Fruit fly (Drosophila melanogaster) whole organism, embryonic: ENCODE results near the gene CG17768.

ENCODE experiments used
- Atf3 ChIP-seq: fragments of 200-800 bp; sonication (Bioruptor generic); optimal IDR thresholded peaks from 3 replicates; lab custom pipeline; 2016; ENCODE audit warnings: missing biosample characterization, missing genetic modification characterization
- CG10979 ChIP-seq: fragments of 200-800 bp; sonication (Bioruptor generic); optimal IDR thresholded peaks from 2 replicates; lab custom pipeline; 2018; ENCODE audit warnings: missing biosample characterization, mild to moderate bottlenecking, missing genetic modification characterization, moderate library complexity
- CG12744 ChIP-seq: fragments of 200-800 bp; sonication (Bioruptor generic); optimal IDR thresholded peaks from 2 replicates; lab custom pipeline; 2016; ENCODE audit warnings: missing biosample characterization, missing genetic modification characterization
- CG13296 ChIP-seq: fragments of 200-800 bp; sonication (Bioruptor generic); optimal IDR thresholded peaks from 3 replicates; lab custom pipeline; 2018; ENCODE audit warnings: missing biosample characterization, mild to moderate bottlenecking, missing genetic modification characterization
- CG15514 ChIP-seq: fragments of 200-800 bp; sonication (Bioruptor generic); optimal IDR thresholded peaks from 3 replicates; lab custom pipeline; 2017; ENCODE audit warnings: missing biosample characterization, missing genetic modification characterization, mild to moderate bottlenecking, moderate library complexity, missing genetic modification reagents
- CG1602 ChIP-seq: fragments of 200-800 bp; sonication (Bioruptor generic); optimal IDR thresholded peaks from 3 replicates; lab custom pipeline; 2016; ENCODE audit warnings: missing biosample characterization, missing genetic modification characterization
- CG2199 ChIP-seq: fragments of 200-800 bp; sonication (Bioruptor generic); IDR thresholded peaks from 3 replicates; pipeline ENCODE4 v1.3.6; 2022; ENCODE audit warnings: missing biosample characterization, missing genetic modification characterization
- CG31388 ChIP-seq: fragments of 200-800 bp; sonication (Bioruptor generic); optimal IDR thresholded peaks from 2 replicates; lab custom pipeline; 2016; ENCODE audit warnings: missing biosample characterization, missing genetic modification characterization
- CG32532 ChIP-seq: fragments of 200-800 bp; sonication (Bioruptor generic); IDR thresholded peaks from 2 replicates; pipeline ENCODE4 v1.3.6; 2022; ENCODE audit warnings: missing biosample characterization, missing genetic modification characterization
- CG34224 ChIP-seq: fragments of 200-800 bp; sonication (Bioruptor generic); IDR thresholded peaks from 3 replicates; pipeline ENCODE4 v1.3.6; 2022; ENCODE audit warnings: missing biosample characterization, missing genetic modification characterization; ENCODE audit not compliant: partially characterized antibody
- CG3995 ChIP-seq: fragments of 200-800 bp; sonication (Bioruptor generic); optimal IDR thresholded peaks from 3 replicates; lab custom pipeline; 2016; ENCODE audit warnings: missing biosample characterization, missing genetic modification characterization
- CG4328 ChIP-seq: fragments of 200-800 bp; sonication (Bioruptor generic); optimal IDR thresholded peaks from 3 replicates; lab custom pipeline; 2017; ENCODE audit warnings: missing biosample characterization, missing genetic modification reagents, missing genetic modification characterization
- CG4707 ChIP-seq: fragments of 200-800 bp; sonication (Bioruptor generic); optimal IDR thresholded peaks from 2 replicates; lab custom pipeline; 2018; ENCODE audit warnings: missing biosample characterization, mild to moderate bottlenecking, missing genetic modification characterization, moderate library complexity
- CG7839 ChIP-seq: fragments of 200-800 bp; sonication (Bioruptor generic); optimal IDR thresholded peaks from 3 replicates; lab custom pipeline; 2018; ENCODE audit warnings: missing biosample characterization, mild to moderate bottlenecking, missing genetic modification characterization, moderate library complexity
- CG8388 ChIP-seq: fragments of 200-800 bp; sonication (Bioruptor generic); optimal IDR thresholded peaks from 2 replicates; lab custom pipeline; 2019; ENCODE audit warnings: missing biosample characterization, mild to moderate bottlenecking, missing genetic modification characterization, moderate library complexity
- CG8924 ChIP-seq: fragments of 200-800 bp; optimal IDR thresholded peaks from 3 replicates; lab custom pipeline; 2019; ENCODE audit warnings: missing biosample characterization, mild to moderate bottlenecking, missing genetic modification characterization, moderate library complexity
- CG9609 ChIP-seq: fragments of 200-800 bp; sonication (Bioruptor generic); optimal IDR thresholded peaks from 3 replicates; lab custom pipeline; 2016; ENCODE audit warnings: missing biosample characterization, missing genetic modification characterization
- CTCF ChIP-seq: fragments of 200-800 bp; sonication (Bioruptor generic); optimal IDR thresholded peaks from 2 replicates; lab custom pipeline; 2017; ENCODE audit warnings: missing biosample characterization, mild to moderate bottlenecking, missing genetic modification characterization, moderate library complexity
- CrebB ChIP-seq: fragments of 200-800 bp; sonication (Bioruptor generic); optimal IDR thresholded peaks from 3 replicates; lab custom pipeline; 2018; ENCODE audit warnings: missing biosample characterization, mild to moderate bottlenecking, missing genetic modification characterization
- Gsc ChIP-seq: fragments of 200-800 bp; sonication (Bioruptor generic); IDR thresholded peaks from 2 replicates; pipeline ENCODE4 v1.3.6; 2022; ENCODE audit warnings: missing biosample characterization, missing genetic modification characterization
- H2.0 ChIP-seq: fragments of 200-800 bp; sonication (Bioruptor generic); IDR thresholded peaks from 2 replicates; pipeline ENCODE4 v1.3.6; 2022; ENCODE audit warnings: missing biosample characterization, missing genetic modification characterization
- Myb ChIP-seq: fragments of 200-800 bp; sonication (Bioruptor generic); optimal IDR thresholded peaks from 2 replicates; lab custom pipeline; 2016; ENCODE audit warnings: missing biosample characterization, missing genetic modification characterization
- NC2β ChIP-seq: fragments of 200-800 bp; sonication (Bioruptor generic); optimal IDR thresholded peaks from 2 replicates; lab custom pipeline; 2016; ENCODE audit warnings: missing biosample characterization, missing genetic modification characterization
- NK7.1 ChIP-seq: fragments of 200-800 bp; sonication (Bioruptor generic); optimal IDR thresholded peaks from 3 replicates; lab custom pipeline; 2016; ENCODE audit warnings: missing biosample characterization, missing genetic modification characterization
- PHDP ChIP-seq: fragments of 200-800 bp; sonication (Bioruptor generic); optimal IDR thresholded peaks from 3 replicates; lab custom pipeline; 2018; ENCODE audit warnings: missing biosample characterization, mild to moderate bottlenecking, missing genetic modification characterization, moderate library complexity
- Spps ChIP-seq: fragments of 200-800 bp; sonication (Bioruptor generic); optimal IDR thresholded peaks from 2 replicates; lab custom pipeline; 2018; ENCODE audit warnings: missing biosample characterization, mild to moderate bottlenecking, missing genetic modification characterization
- Vsx1 ChIP-seq: fragments of 200-800 bp; sonication (Bioruptor generic); optimal IDR thresholded peaks from 2 replicates; lab custom pipeline; 2017; ENCODE audit warnings: missing biosample characterization, mild to moderate bottlenecking, missing genetic modification characterization, missing genetic modification reagents
- btn ChIP-seq: fragments of 200-800 bp; sonication (Bioruptor generic); optimal IDR thresholded peaks from 2 replicates; lab custom pipeline; 2016; ENCODE audit warnings: missing biosample characterization, missing genetic modification characterization
- cad ChIP-seq: fragments of >200 bp; optimal IDR thresholded peaks from 2 replicates; lab custom pipeline; 2017; ENCODE audit warnings: missing biosample characterization, missing genetic modification characterization
- dimm ChIP-seq: fragments of 200-800 bp; sonication (Bioruptor generic); IDR thresholded peaks from 2 replicates; pipeline ENCODE4 v1.3.6; 2022; ENCODE audit warnings: missing biosample characterization, missing genetic modification characterization
- dmrt99B ChIP-seq: fragments of 200-800 bp; sonication (Bioruptor generic); optimal IDR thresholded peaks from 2 replicates; lab custom pipeline; 2018; ENCODE audit warnings: missing biosample characterization, mild to moderate bottlenecking, missing genetic modification characterization, moderate library complexity
- dpn ChIP-seq, 2 experiments: fragments of 200-800 bp; sonication (Bioruptor generic); optimal IDR thresholded peaks; 3 replicates each; lab custom pipeline; 2016; ENCODE audit warnings: missing biosample characterization in 2 of 2, missing genetic modification characterization in 2 of 2
- en ChIP-seq: fragments of 200-800 bp; sonication (Bioruptor generic); optimal IDR thresholded peaks from 2 replicates; lab custom pipeline; 2016; ENCODE audit warnings: missing biosample characterization, missing genetic modification characterization
- fd64A ChIP-seq: fragments of 200-800 bp; sonication (Bioruptor generic); optimal IDR thresholded peaks from 3 replicates; lab custom pipeline; 2018; ENCODE audit warnings: missing biosample characterization, mild to moderate bottlenecking, missing genetic modification characterization
- fd96Cb ChIP-seq: fragments of 200-800 bp; sonication (Bioruptor generic); optimal IDR thresholded peaks from 2 replicates; lab custom pipeline; 2018; ENCODE audit warnings: missing biosample characterization, mild to moderate bottlenecking, missing genetic modification characterization, moderate library complexity
- gro ChIP-seq: fragments of 200-800 bp; sonication (Bioruptor generic); optimal IDR thresholded peaks from 2 replicates; lab custom pipeline; 2016; ENCODE audit warnings: missing biosample characterization, missing genetic modification characterization
- hb ChIP-seq: fragments of 200-800 bp; sonication (Bioruptor generic); IDR thresholded peaks from 3 replicates; pipeline ENCODE4 v1.3.6; 2022; ENCODE audit warnings: missing biosample characterization, missing genetic modification characterization; ENCODE audit not compliant: partially characterized antibody
- hbn ChIP-seq: fragments of 200-800 bp; sonication (Bioruptor generic); IDR thresholded peaks from 2 replicates; pipeline ENCODE4 v1.3.6; 2022; ENCODE audit warnings: missing biosample characterization, missing genetic modification characterization; ENCODE audit not compliant: partially characterized antibody
- insv ChIP-seq, 2 experiments: fragments of 200-800 bp; sonication (Bioruptor generic); optimal IDR thresholded peaks; 3 replicates each; lab custom pipeline; 2016 to 2018; ENCODE audit warnings: missing biosample characterization in 2 of 2, missing genetic modification characterization in 2 of 2
- lilli ChIP-seq: fragments of 200-800 bp; sonication (Bioruptor generic); optimal IDR thresholded peaks from 3 replicates; lab custom pipeline; 2016; ENCODE audit warnings: missing biosample characterization, missing genetic modification characterization
- lmd ChIP-seq: fragments of 200-800 bp; sonication (Bioruptor generic); IDR thresholded peaks from 2 replicates; pipeline ENCODE4 v1.3.6; 2022; ENCODE audit warnings: missing biosample characterization, missing genetic modification characterization
- luna ChIP-seq: fragments of 200-800 bp; sonication (Bioruptor generic); optimal IDR thresholded peaks from 2 replicates; lab custom pipeline; 2016; ENCODE audit warnings: missing biosample characterization, missing genetic modification characterization
- nerfin-2 ChIP-seq: fragments of 200-800 bp; sonication (Bioruptor generic); IDR thresholded peaks from 2 replicates; pipeline ENCODE4 v1.3.6; 2022; ENCODE audit warnings: missing biosample characterization, missing genetic modification characterization; ENCODE audit not compliant: partially characterized antibody
- odd ChIP-seq: fragments of 200-800 bp; sonication (Bioruptor generic); optimal IDR thresholded peaks from 2 replicates; lab custom pipeline; 2017; ENCODE audit warnings: missing biosample characterization, mild to moderate bottlenecking, missing genetic modification characterization
- onecut ChIP-seq: fragments of 200-800 bp; sonication (Bioruptor generic); IDR thresholded peaks from 2 replicates; pipeline ENCODE4 v1.3.6; 2022; ENCODE audit warnings: missing biosample characterization, missing genetic modification characterization
- sc ChIP-seq, 3 experiments: fragments of >200 bp in 2 of 3; fragments of 200-800 bp in 1 of 3; sonication (Bioruptor generic) in 1 of 3; optimal IDR thresholded peaks; 2 replicates in 2 of 3; 3 replicates in 1 of 3; lab custom pipeline; 2017; ENCODE audit warnings: mild to moderate bottlenecking in 1 of 3, missing biosample characterization in 1 of 3, missing genetic modification characterization in 1 of 3, missing genetic modification reagents in 1 of 3
- stc ChIP-seq: fragments of 200-800 bp; sonication (Bioruptor generic); IDR thresholded peaks from 2 replicates; pipeline ENCODE4 v1.3.6; 2022; ENCODE audit warnings: missing biosample characterization, missing genetic modification characterization
- trem ChIP-seq: fragments of 200-800 bp; optimal IDR thresholded peaks from 3 replicates; lab custom pipeline; 2019; ENCODE audit warnings: missing biosample characterization, mild to moderate bottlenecking, missing genetic modification characterization, moderate library complexity
- tx ChIP-seq: fragments of 200-800 bp; sonication (Bioruptor generic); optimal IDR thresholded peaks from 2 replicates; lab custom pipeline; 2016; ENCODE audit warnings: missing biosample characterization, missing genetic modification characterization
- unc-4 ChIP-seq: fragments of 200-800 bp; sonication (Bioruptor generic); IDR thresholded peaks from 2 replicates; pipeline ENCODE4 v1.3.6; 2022; ENCODE audit warnings: missing biosample characterization, missing genetic modification characterization; ENCODE audit not compliant: partially characterized antibody

The CG17768 gene

DNA sequence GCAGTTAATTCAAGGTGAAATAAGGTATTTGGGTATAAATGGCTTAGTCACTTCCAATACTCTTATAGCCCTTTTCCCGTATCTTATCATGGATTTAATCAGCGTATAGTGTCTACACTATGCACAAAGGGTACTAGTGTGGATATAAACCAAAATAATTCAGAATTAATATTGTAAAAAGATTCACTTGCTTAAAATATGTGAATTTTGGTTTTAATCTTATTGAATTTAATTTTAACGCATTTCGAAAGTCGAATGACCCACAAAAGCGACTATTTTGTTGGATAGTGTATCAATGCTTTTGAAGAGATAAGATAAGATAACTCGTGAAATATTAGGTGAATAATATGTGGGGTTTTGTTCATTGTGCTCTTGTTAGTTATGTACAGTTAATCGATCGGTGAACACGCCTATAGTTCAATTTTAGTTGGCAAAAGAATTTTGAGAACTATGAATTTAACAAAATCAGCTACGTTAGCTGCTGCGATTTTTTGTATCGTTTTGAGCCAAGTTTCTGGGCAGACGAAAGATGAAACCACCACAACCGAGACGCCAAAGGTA lies 23.0 kb downstream of the CG17768 start, which contains the start of gene CG5096 (continued):
- TF ChIP-seq Gsc (GFP tag; lab: Robert Waterston, UW) (no peak), gro (peak; percentile 90), CG4707 (GFP tag; lab: Kevin White, UChicago) (peak; percentile 64), CrebB (tag; lab: Kevin White, UChicago) (peak; percentile 89), CG9609 (GFP tag; lab: Kevin White, UChicago) (peak; percentile 53), CG8388 (GFP tag; lab: Kevin White, UChicago) (peak; percentile 82), cad (no peak), NK7.1 (GFP tag; lab: Kevin White, UChicago) (peak; percentile 52), stc (peak; percentile 86), luna (GFP tag; lab: Kevin White, UChicago) (peak; percentile 45), H2.0 (GFP tag; lab: Robert Waterston, UW) (peak; percentile 79), dpn (GFP tag; optimal IDR thresholded peaks at IDR 0.05; lab: Kevin White, UChicago) (peak; percentile 80 to 82), lmd (peak; percentile 86), fd96Cb (tag; lab: Kevin White, UChicago) (peak; percentile 84), fd64A (GFP tag; lab: Kevin White, UChicago) (no peak), CG31388 (GFP tag; lab: Kevin White, UChicago) (peak; percentile 21), Atf3 (GFP tag; lab: Kevin White, UChicago) (peak; percentile 37), sc (optimal IDR thresholded peaks at IDR 0.05; lab: Kevin White, UChicago) (no peak), sc (GFP tag; optimal IDR thresholded peaks at IDR 0.05; lab: Kevin White, UChicago) (peak; percentile 51), onecut (GFP tag; lab: Robert Waterston, UW) (peak; percentile 81), CG15514 (peak; percentile 85), hb (GFP tag; lab: Robert Waterston, UW) (no peak), btn (GFP tag; lab: Kevin White, UChicago) (peak; percentile 41), CG34224 (GFP tag; lab: Robert Waterston, UW) (no peak), CG10979 (tag; lab: Kevin White, UChicago) (peak; percentile 80), CG7839 (tag; lab: Kevin White, UChicago) (peak; percentile 94), CG13296 (GFP tag; lab: Kevin White, UChicago) (peak; percentile 94), CG3995 (GFP tag; lab: Kevin White, UChicago) (peak; percentile 49), nerfin-2 (no peak), CG1602 (GFP tag; lab: Kevin White, UChicago) (peak; percentile 76), PHDP (tag; lab: Kevin White, UChicago) (peak; percentile 95), Myb (GFP tag; lab: Kevin White, UChicago) (peak; percentile 68), Spps (tag; lab: Kevin White, UChicago) (peak; percentile 67), CG32532 (GFP tag; lab: Robert Waterston, UW) (peak; percentile 89), insv (GFP tag; optimal IDR thresholded peaks at IDR 0.05; lab: Kevin White, UChicago) (peak in 1 of 2 experiments; percentile 12), hbn (no peak), CTCF (peak; percentile 7), odd (GFP tag; lab: Kevin White, UChicago) (peak; percentile 75), en (GFP tag; lab: Kevin White, UChicago) (peak; percentile 72), dimm (GFP tag; lab: Robert Waterston, UW) (no peak; the same call in 1 of the 2 replicates), lilli (peak; percentile 93), unc-4 (no peak), dmrt99B (tag; lab: Kevin White, UChicago) (peak; percentile 92), CG2199 (peak; percentile 70; the same call in 1 of the 3 replicates), Vsx1 (GFP tag; lab: Kevin White, UChicago) (peak; percentile 67), NC2β (GFP tag; lab: Kevin White, UChicago) (peak; percentile 19), CG12744 (GFP tag; lab: Kevin White, UChicago) (peak; percentile 82), CG8924 (tag; lab: Kevin White, UChicago) (peak; percentile 94), tx (peak; percentile 65), CG4328 (GFP tag; lab: Kevin White, UChicago) (peak; percentile 62), trem (tag; lab: Kevin White, UChicago) (peak; percentile 75)
